Worm (Caenorhabditis elegans) whole organism, L2 larva: Measurements from ENCODE around the gene dhs-19.
"Not testable (repeated sequence)": the region's sequence is repeated elsewhere in the genome, so short reads cannot be mapped to it uniquely, and the experiment has no call there.

Source experiments
- C34F6.9 ChIP-seq: fragments of 150-350 bp; optimal IDR thresholded peaks from 2 replicates; lab custom pipeline; 2014; ENCODE audit warnings: missing biosample characterization, missing genetic modification characterization
- F13H6.1 ChIP-seq: sonication (generic microtip); optimal IDR thresholded peaks from 2 replicates; lab custom pipeline; 2016; ENCODE audit warnings: missing genetic modification characterization, missing compliant biosample characterization
- ZK546.5 ChIP-seq: sonication (generic microtip); optimal IDR thresholded peaks from 2 replicates; lab custom pipeline; 2017; ENCODE audit warnings: missing biosample characterization, missing genetic modification characterization
- alr-1 ChIP-seq: fragments of 150-350 bp; optimal IDR thresholded peaks from 2 replicates; lab custom pipeline; 2014; ENCODE audit warnings: missing biosample characterization, missing genetic modification characterization
- ama-1 ChIP-seq: fragments of 150-350 bp; optimal IDR thresholded peaks from 2 replicates; lab custom pipeline; 2018; ENCODE audit warnings: inconsistent platforms
- blmp-1 ChIP-seq: sonication (generic microtip); optimal IDR thresholded peaks from 2 replicates; lab custom pipeline; 2017; ENCODE audit warnings: missing genetic modification characterization, mild to moderate bottlenecking, missing compliant biosample characterization, antibody characterized with exemption, moderate library complexity; ENCODE audit not compliant: insufficient read depth
- crh-2 ChIP-seq: sonication (generic microtip); optimal IDR thresholded peaks from 2 replicates; lab custom pipeline; 2017; ENCODE audit warnings: missing biosample characterization, missing genetic modification characterization
- egl-27 ChIP-seq: sonication (generic microtip); optimal IDR thresholded peaks from 3 replicates; lab custom pipeline; 2017; ENCODE audit warnings: missing biosample characterization, missing genetic modification reagents, missing genetic modification characterization
- fos-1 ChIP-seq: fragments of 150-350 bp; optimal IDR thresholded peaks from 2 replicates; lab custom pipeline; 2014; ENCODE audit warnings: missing biosample characterization, missing genetic modification characterization
- gmeb-1 ChIP-seq: fragments of 150-350 bp; optimal IDR thresholded peaks from 2 replicates; lab custom pipeline; 2014; ENCODE audit warnings: missing biosample characterization, missing genetic modification characterization
- lin-11 ChIP-seq: fragments of 150-350 bp; sonication (generic microtip); optimal IDR thresholded peaks from 2 replicates; lab custom pipeline; 2014; ENCODE audit warnings: missing biosample characterization, missing genetic modification characterization, inconsistent platforms, mixed read lengths
- lin-13 ChIP-seq: fragments of 150-350 bp; optimal IDR thresholded peaks from 2 replicates; lab custom pipeline; 2014; ENCODE audit warnings: missing biosample characterization, missing genetic modification reagents, missing genetic modification characterization
- lin-39 ChIP-seq: fragments of 150-350 bp; optimal IDR thresholded peaks from 2 replicates; lab custom pipeline; 2014; ENCODE audit warnings: missing biosample characterization, missing genetic modification reagents, missing genetic modification characterization
- lsy-2 ChIP-seq, 2 experiments: fragments of 150-350 bp in 1 of 2; sonication (generic microtip) in 1 of 2; optimal IDR thresholded peaks; 2 replicates each; lab custom pipeline; 2014 to 2017; ENCODE audit warnings: missing biosample characterization in 2 of 2, missing genetic modification characterization in 2 of 2
- mdl-1 ChIP-seq, 2 experiments: fragments of 150-350 bp in 1 of 2; sonication (generic microtip) in 1 of 2; optimal IDR thresholded peaks; 2 replicates each; lab custom pipeline; 2017; ENCODE audit warnings: missing biosample characterization in 2 of 2, missing genetic modification characterization in 2 of 2
- nhr-11 ChIP-seq: fragments of 150-350 bp; optimal IDR thresholded peaks from 2 replicates; lab custom pipeline; 2014; ENCODE audit warnings: missing biosample characterization, missing genetic modification characterization
- nhr-129 ChIP-seq: fragments of 150-350 bp; optimal IDR thresholded peaks from 2 replicates; lab custom pipeline; 2014; ENCODE audit warnings: missing biosample characterization, missing genetic modification characterization
- nhr-21 ChIP-seq: fragments of 150-350 bp; optimal IDR thresholded peaks from 2 replicates; lab custom pipeline; 2014; ENCODE audit warnings: missing biosample characterization, missing genetic modification characterization
- nhr-237 ChIP-seq: fragments of 150-350 bp; optimal IDR thresholded peaks from 2 replicates; lab custom pipeline; 2014; ENCODE audit warnings: missing biosample characterization, missing genetic modification characterization
- nhr-25 ChIP-seq: fragments of 150-350 bp; sonication (generic microtip); optimal IDR thresholded peaks from 3 replicates; lab custom pipeline; 2014; ENCODE audit warnings: missing biosample characterization, missing genetic modification characterization
- nhr-6 ChIP-seq: fragments of 150-350 bp; optimal IDR thresholded peaks from 2 replicates; lab custom pipeline; 2014; ENCODE audit warnings: missing biosample characterization, missing genetic modification characterization
- sem-4 ChIP-seq: fragments of 150-350 bp; optimal IDR thresholded peaks from 2 replicates; lab custom pipeline; 2014; ENCODE audit warnings: missing biosample characterization, missing genetic modification reagents, missing genetic modification characterization
- sma-3 ChIP-seq: sonication (generic microtip); optimal IDR thresholded peaks from 2 replicates; lab custom pipeline; 2016; ENCODE audit warnings: missing genetic modification reagents, missing genetic modification characterization, missing compliant biosample characterization
- sma-9 ChIP-seq, 2 experiments: fragments of 150-350 bp in 1 of 2; sonication (generic microtip) in 1 of 2; optimal IDR thresholded peaks; 2 replicates each; lab custom pipeline; 2014 to 2016; ENCODE audit warnings: missing genetic modification characterization in 2 of 2, mild to moderate bottlenecking in 1 of 2, missing biosample characterization in 1 of 2, missing compliant biosample characterization in 1 of 2, missing genetic modification reagents in 1 of 2, moderate library complexity in 1 of 2
- snpc-4 ChIP-seq: fragments of 150-350 bp; optimal IDR thresholded peaks from 2 replicates; lab custom pipeline; 2014; ENCODE audit warnings: missing biosample characterization, missing genetic modification characterization
- unc-55 ChIP-seq: fragments of 150-350 bp; sonication (generic microtip); optimal IDR thresholded peaks from 3 replicates; lab custom pipeline; 2014; ENCODE audit warnings: missing biosample characterization, missing genetic modification reagents, missing genetic modification characterization
- zag-1 ChIP-seq: fragments of 150-350 bp; optimal IDR thresholded peaks from 2 replicates; lab custom pipeline; 2014; ENCODE audit warnings: missing biosample characterization, missing genetic modification characterization

dhs-19 gene

ce11 chrV:11506347-11506746 is 16.1 kb upstream of the dhs-19 start:
- TF ChIP-seq nhr-129 (tag; lab: Kevin White, UChicago) (peak; percentile 46), egl-27 (tag; lab: Kevin White, UChicago) (no peak), alr-1 (tag; lab: Kevin White, UChicago) (no peak), ZK546.5 (tag; lab: Kevin White, UChicago) (no peak), sma-9 (GFP tag; optimal IDR thresholded peaks at IDR 0.05; lab: Kevin White, UChicago) (peak; percentile 52), sma-9 (tag; optimal IDR thresholded peaks at IDR 0.05; lab: Kevin White, UChicago) (no peak), F13H6.1 (tag; lab: Kevin White, UChicago) (peak; percentile 80), lsy-2 (tag; optimal IDR thresholded peaks at IDR 0.05; lab: Kevin White, UChicago) (peak in 1 of 2 experiments; percentile 36), C34F6.9 (tag; lab: Kevin White, UChicago) (peak; percentile 44)

- peak; percentile 83 for TF ChIP-seq sma-3
- peak; percentile 18 for TF ChIP-seq nhr-6 (tag; lab: Kevin White, UChicago)
- peak; percentile 69 for TF ChIP-seq lin-13
- TF ChIP-seq lin-11 (tag; lab: Kevin White, UChicago) = peak; percentile 70
- peak; percentile 69 for TF ChIP-seq sma-9 (GFP tag; optimal IDR thresholded peaks at IDR 0.05; lab: Kevin White, UChicago)
- TF ChIP-seq sma-9 (tag; optimal IDR thresholded peaks at IDR 0.05; lab: Kevin White, UChicago) = not testable (repeated sequence)
- TF ChIP-seq F13H6.1 (tag; lab: Kevin White, UChicago) = peak; percentile 85
- peak; percentile 46 for TF ChIP-seq sem-4 (tag; lab: Kevin White, UChicago)
- peak; percentile 40 for TF ChIP-seq nhr-21 (tag; lab: Kevin White, UChicago)
- TF ChIP-seq unc-55 = peak; percentile 66
- peak in 1 of 2 experiments; percentile 8 for TF ChIP-seq mdl-1 (tag; optimal IDR thresholded peaks at IDR 0.05; lab: Kevin White, UChicago)
- TF ChIP-seq C34F6.9 (tag; lab: Kevin White, UChicago) = peak; percentile 63
- TF ChIP-seq lsy-2 (tag; optimal IDR thresholded peaks at IDR 0.05; lab: Kevin White, UChicago) = peak; percentile 34 to 73
- peak; percentile 54 for TF ChIP-seq nhr-129 (tag; lab: Kevin White, UChicago)
- peak; percentile 59 for TF ChIP-seq gmeb-1
- peak; percentile 73 for TF ChIP-seq crh-2 (tag; lab: Kevin White, UChicago)
- TF ChIP-seq fos-1 (tag; lab: Kevin White, UChicago) = peak; percentile 25
- peak; percentile 10 for TF ChIP-seq blmp-1 (tag; lab: Kevin White, UChicago)
- peak; percentile 74 for TF ChIP-seq nhr-25 (tag; lab: Kevin White, UChicago)
- peak; percentile 2 for TF ChIP-seq zag-1 (tag; lab: Kevin White, UChicago)
Observed at ce11 chrV:11504853-11505397, 14.6 kb upstream of the dhs-19 start, which contains the start of the genes C55A6.1 and C55A6.10. TSS of gene C55A6.1 (minus strand) at chrV:11504968. TSS of gene C55A6.10 (plus strand) at chrV:11505347.

ce11 chrV:11503081-11503751 is 12.9 kb upstream of the dhs-19 start, which contains the start of gene C55A6.12:
TSS of gene C55A6.12 (minus strand) at chrV:11503131.
- TF ChIP-seq gmeb-1 (peak; percentile 10), nhr-25 (tag; lab: Kevin White, UChicago) (no peak)

ce11 chrV:11500980-11501379 is 10.7 kb upstream of the dhs-19 start:
- TF ChIP-seq nhr-11 (no peak), ama-1 (lab: Kevin White, UChicago) (no peak), C34F6.9 (tag; lab: Kevin White, UChicago) (no peak), F13H6.1 (tag; lab: Kevin White, UChicago) (no peak), snpc-4 (tag; lab: Kevin White, UChicago) (no peak), fos-1 (tag; lab: Kevin White, UChicago) (no peak), nhr-6 (tag; lab: Kevin White, UChicago) (no peak), lin-39 (no peak), lin-13 (no peak), nhr-25 (tag; lab: Kevin White, UChicago) (no peak), ZK546.5 (tag; lab: Kevin White, UChicago) (no peak), nhr-237 (no peak)

- TF ChIP-seq fos-1 (tag; lab: Kevin White, UChicago) (peak; percentile 0), blmp-1 (tag; lab: Kevin White, UChicago) (peak; percentile 48), unc-55 (no peak), sma-9 (GFP tag; optimal IDR thresholded peaks at IDR 0.05; lab: Kevin White, UChicago) (peak; percentile 14), sma-9 (tag; optimal IDR thresholded peaks at IDR 0.05; lab: Kevin White, UChicago) (no peak), sma-3 (peak; percentile 30)
Observed at ce11 chrV:11499786-11500185, 9.5 kb upstream of the dhs-19 start.
